Fruit fly (Drosophila melanogaster) Kc167 (cell line): ENCODE measurements around the gene CG12301.

ENCODE experiments used
- Myc ChIP-seq: fragments of >200 bp; optimal IDR thresholded peaks from 2 replicates; lab custom pipeline; 2017; ENCODE audit warnings: missing external identifiers
- Sin3A ChIP-seq: fragments of >200 bp; optimal IDR thresholded peaks from 2 replicates; lab custom pipeline; 2018; ENCODE audit warnings: missing external identifiers
- h ChIP-seq: fragments of >200 bp; optimal IDR thresholded peaks from 3 replicates; lab custom pipeline; 2018; ENCODE audit warnings: missing external identifiers
- insv ChIP-seq: fragments of >200 bp; optimal IDR thresholded peaks from 3 replicates; lab custom pipeline; 2018; ENCODE audit warnings: missing external identifiers
- psq ChIP-seq: fragments of >200 bp; optimal IDR thresholded peaks from 2 replicates; lab custom pipeline; 2017; ENCODE audit warnings: missing external identifiers
- ttk ChIP-seq: sonication (Bioruptor generic); optimal IDR thresholded peaks from 2 replicates; lab custom pipeline; 2017; ENCODE audit warnings: missing external identifiers

CG12301 gene

DNA sequence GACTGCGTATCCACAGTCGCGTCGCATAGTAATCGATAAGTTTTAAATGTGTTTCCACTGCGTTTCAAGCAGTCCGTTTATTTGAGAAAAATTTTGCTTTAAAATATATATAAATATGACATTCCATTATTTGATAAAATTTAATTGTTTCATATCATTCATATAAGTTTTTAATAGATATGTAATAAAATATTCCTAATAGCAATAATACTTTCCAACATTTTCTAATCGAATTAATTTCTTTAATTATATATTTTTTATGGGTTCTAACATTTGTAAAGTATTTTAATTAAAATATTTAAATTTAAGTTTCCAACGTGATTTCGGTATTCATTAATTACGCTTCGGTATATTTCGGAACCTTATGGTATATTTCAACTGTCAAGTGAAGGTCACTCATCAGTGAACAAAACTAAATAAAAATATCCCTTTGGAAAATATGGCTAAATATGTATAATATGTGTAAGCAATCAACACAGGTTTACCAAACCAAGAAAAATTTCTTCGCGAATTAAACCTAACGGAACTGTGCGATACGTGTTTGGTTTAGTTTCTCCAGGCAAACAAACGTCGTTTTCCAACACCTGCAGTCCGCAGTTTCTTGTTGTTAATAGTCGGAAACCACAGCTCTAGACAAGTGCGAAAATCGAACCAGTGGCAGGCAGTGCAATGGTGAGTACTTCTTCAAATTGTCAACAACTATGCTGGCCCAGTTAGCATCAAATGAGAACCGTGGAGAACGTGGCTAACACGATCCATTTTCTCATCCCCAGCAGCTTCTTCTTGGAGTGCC is 17.3 kb upstream of the CG12301 start, which contains the start of the genes CG7739 and SCCRO:
TSS of gene CG7739 (minus strand) at position 8 of the 793 bp plus-strand sequence.
TSS of gene SCCRO (plus strand) at position 370 of the 793 bp plus-strand sequence.
- TF ChIP-seq insv (lab: Kevin White, UChicago) (no peak), Myc (lab: Kevin White, UChicago) (no peak), Sin3A (lab: Kevin White, UChicago) (no peak), psq (lab: Kevin White, UChicago) (no peak), ttk (no peak), h (no peak)

DNA sequence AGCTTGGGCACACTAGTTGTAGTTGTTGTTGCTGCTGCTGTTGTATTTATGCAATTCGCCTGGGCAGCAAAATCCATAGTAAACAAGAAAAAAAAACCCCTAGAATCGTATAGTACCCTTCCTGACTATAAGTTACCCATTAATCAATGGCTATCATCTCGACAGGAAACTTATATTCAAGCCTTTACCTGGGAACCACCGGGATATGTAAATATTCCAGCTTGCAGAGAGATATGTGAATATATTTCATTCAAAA is 16.8 kb upstream of the CG12301 start:
- TF ChIP-seq Myc (lab: Kevin White, UChicago) = no peak
- TF ChIP-seq psq (lab: Kevin White, UChicago) = no peak
- no peak for TF ChIP-seq ttk
- TF ChIP-seq h = no peak
- TF ChIP-seq insv (lab: Kevin White, UChicago) = no peak
- TF ChIP-seq Sin3A (lab: Kevin White, UChicago) = no peak

DNA sequence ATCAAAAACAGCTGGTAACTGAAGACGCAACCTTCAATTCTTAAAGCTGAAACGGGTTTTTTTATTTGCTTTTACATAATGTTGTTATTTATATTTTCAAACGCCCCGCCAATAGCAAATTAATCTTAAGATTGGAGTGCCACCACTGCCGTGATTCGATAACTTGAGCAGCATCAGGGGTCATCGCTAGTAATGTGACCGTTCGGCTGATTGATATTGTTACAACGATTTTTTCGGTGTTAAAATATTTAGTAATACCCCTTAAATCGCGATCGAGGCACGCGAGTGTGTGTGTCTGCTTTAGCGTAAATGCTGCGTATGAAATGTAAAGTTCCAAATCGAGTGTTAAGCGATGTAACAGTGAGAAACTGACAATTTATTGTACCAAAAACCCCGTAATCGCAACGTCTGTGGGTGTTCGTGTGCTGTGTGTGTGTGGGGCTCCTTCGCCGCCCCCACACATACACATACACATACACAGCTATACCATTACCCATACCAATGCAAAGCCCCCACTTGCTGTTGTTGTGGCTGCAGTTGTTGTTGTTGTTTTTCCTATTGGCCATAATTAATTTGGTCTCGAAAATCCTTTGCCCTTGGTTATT is 14.7 kb upstream of the CG12301 start, which contains the start of gene dop:
TSS of gene dop (plus strand) at position 185 of the 605 bp plus-strand sequence.
- no peak for TF ChIP-seq h
- TF ChIP-seq psq (lab: Kevin White, UChicago) = no peak
- no peak for TF ChIP-seq insv (lab: Kevin White, UChicago)
- no peak for TF ChIP-seq ttk
- TF ChIP-seq Sin3A (lab: Kevin White, UChicago) = no peak
- TF ChIP-seq Myc (lab: Kevin White, UChicago) = no peak

DNA sequence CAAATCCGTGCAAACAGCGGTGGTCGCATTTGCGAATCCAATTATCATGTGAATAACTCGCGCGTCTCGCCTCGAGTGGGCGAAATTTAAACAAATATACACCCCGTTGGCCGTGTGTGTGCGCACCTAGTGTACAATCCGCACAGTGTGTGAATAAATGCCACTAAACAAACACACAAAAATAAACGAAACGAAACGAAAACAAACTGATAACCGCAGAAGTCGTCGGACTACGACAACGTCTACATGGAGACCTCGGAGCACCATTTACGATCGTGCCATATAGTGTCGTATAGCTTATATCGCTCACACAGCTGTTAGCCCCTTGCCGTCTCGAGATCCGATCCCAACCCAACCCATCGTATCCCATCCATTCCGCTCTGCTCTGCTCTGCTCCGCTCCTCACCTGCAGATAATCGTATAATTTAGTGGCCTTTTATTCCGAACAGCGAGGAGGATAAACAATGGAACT is 14.1 kb upstream of the CG12301 start:
- TF ChIP-seq h (no peak), ttk (no peak), Sin3A (lab: Kevin White, UChicago) (no peak), insv (lab: Kevin White, UChicago) (no peak), psq (lab: Kevin White, UChicago) (no peak), Myc (lab: Kevin White, UChicago) (no peak)

DNA sequence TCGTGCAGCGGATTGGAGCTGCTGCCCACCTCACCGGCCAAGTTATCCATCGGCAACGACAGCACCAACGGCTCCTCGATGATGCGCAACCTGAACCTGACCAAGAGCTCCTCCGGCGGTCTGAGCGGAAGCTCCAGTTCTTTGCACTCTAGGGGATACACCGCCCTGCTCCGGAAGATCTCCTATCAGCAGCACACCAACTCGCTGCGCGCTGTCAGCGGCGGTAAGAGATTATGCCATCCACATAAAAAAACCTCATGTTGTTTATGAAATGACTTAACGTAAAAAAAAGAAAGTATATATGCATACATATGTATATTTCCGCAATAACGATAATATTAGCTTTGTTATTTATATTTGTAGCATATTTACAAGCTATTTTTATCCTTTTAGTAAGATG is 11.9 kb upstream of the CG12301 start:
- TF ChIP-seq psq (lab: Kevin White, UChicago) = no peak
- no peak for TF ChIP-seq insv (lab: Kevin White, UChicago)
- TF ChIP-seq h = no peak
- TF ChIP-seq Sin3A (lab: Kevin White, UChicago) = no peak
- TF ChIP-seq ttk = no peak
- TF ChIP-seq Myc (lab: Kevin White, UChicago) = no peak

DNA sequence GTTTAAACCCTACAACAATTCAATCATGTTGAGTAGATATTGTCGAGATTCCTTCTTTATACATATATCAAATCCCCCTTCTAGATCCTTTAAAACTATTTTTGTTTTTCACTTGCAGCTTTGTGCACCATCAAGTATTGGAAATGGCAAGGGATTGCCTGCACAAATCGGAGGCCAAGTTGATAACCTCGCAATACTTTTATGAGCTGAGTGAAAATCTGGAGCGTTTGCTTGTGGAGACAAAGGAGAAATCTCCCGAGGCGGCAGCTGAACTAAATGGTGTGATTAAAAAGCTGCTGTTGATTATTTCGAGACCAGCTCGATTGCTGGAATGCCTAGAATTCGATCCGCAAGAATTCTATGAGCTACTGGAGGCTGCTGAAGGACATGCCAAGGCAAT is 10.0 kb upstream of the CG12301 start:
- TF ChIP-seq Myc (lab: Kevin White, UChicago) (no peak), insv (lab: Kevin White, UChicago) (no peak), Sin3A (lab: Kevin White, UChicago) (no peak), psq (lab: Kevin White, UChicago) (no peak), ttk (no peak), h (no peak)

DNA sequence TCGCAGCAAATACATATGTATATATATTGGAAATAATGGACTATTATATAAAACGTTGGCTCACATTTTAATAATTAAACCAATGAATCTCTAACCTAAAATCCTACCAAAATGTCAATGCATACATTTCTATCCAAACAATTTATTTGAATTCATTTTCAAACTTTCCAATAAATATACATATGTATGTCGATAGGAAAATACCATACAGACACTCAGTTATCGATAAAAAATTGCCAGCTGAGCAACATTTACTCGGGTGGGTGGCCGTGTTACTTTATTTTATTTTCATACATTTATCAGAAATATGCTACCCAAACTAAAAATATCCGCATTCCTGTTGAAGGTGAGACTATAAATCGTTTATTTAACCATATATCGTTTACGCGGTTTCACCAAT is 4.2 kb upstream of the CG12301 start, which contains the start of gene Ufsp2:
TSS of gene Ufsp2 (plus strand) at position 214 of the 400 bp plus-strand sequence.
- no peak for TF ChIP-seq Myc (lab: Kevin White, UChicago)
- no peak for TF ChIP-seq insv (lab: Kevin White, UChicago)
- TF ChIP-seq ttk = no peak
- TF ChIP-seq psq (lab: Kevin White, UChicago) = no peak
- TF ChIP-seq h = no peak
- no peak for TF ChIP-seq Sin3A (lab: Kevin White, UChicago)

DNA sequence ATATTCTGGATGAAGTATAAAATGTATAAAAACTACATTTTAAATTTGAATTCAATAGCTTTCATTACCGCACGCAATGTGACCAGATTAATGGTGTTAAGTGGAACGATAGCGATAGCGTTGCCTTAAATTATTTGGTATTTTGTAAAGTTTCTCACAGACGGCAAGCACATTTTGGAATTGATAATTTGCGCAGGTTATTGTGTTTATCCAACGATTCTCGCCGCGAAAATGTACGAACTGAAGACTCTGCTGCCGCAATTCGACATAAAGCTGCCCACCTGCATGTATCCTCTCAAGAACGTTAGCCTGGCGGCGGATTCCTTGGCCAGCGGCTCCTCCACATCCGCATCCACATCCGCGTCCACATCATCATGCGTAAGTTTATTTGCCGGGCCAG is 2.9 kb downstream of the CG12301 start, which contains the start of gene AIMP2:
TSS of gene AIMP2 (plus strand) at position 135 of the 400 bp plus-strand sequence.
- TF ChIP-seq insv (lab: Kevin White, UChicago) = no peak
- TF ChIP-seq h = no peak
- no peak for TF ChIP-seq psq (lab: Kevin White, UChicago)
- TF ChIP-seq Myc (lab: Kevin White, UChicago) = no peak
- TF ChIP-seq Sin3A (lab: Kevin White, UChicago) = no peak
- TF ChIP-seq ttk = no peak

DNA sequence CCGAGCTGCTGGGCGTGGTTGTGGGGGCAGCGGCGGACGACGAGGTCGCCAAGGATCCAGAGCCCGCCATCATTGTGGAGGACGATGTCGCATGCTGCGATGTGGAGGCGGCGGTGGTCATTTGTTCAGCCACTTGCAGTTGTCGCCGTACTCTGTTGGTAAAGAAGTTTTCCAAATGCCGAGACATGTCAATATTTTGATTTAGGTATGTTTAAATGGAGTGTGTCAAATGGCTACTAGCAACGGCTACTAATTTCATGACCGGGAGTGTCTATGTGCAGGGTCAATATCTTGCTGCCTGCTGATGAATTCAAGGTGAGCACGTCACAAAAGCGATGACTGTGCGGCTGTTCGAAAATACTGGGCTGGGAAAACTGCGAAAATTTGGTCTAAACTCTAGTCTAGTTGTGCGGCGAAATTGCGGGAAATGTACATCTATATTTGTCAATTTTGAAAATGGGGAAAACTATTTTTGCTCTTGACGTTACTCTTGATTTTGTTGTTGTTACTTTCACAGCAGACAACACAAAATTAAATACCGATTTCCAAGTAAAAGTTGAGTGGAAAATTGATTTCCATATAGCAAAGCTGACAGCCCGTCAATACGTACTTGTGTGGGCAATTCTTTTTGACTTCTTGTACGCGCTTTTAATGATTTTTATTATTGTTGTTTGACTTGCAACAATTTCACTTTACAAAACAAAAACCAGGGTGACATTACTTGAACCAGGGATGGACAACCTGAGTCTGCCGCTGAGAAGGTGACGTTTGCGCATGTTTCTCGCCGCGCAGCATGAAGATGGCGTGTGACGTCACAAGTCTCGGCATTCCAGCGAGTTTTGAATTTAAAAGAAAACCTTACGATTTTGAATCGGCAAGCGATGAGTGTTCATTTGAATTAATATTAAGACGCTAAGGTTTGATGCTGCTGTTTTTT is 7.1 kb downstream of the CG12301 start, which contains the start of gene CG7656:
TSS of gene CG7656 (minus strand) at position 731 of the 937 bp plus-strand sequence.
- TF ChIP-seq h (no peak), psq (lab: Kevin White, UChicago) (no peak), Sin3A (lab: Kevin White, UChicago) (no peak), insv (lab: Kevin White, UChicago) (no peak), ttk (no peak), Myc (lab: Kevin White, UChicago) (no peak)

DNA sequence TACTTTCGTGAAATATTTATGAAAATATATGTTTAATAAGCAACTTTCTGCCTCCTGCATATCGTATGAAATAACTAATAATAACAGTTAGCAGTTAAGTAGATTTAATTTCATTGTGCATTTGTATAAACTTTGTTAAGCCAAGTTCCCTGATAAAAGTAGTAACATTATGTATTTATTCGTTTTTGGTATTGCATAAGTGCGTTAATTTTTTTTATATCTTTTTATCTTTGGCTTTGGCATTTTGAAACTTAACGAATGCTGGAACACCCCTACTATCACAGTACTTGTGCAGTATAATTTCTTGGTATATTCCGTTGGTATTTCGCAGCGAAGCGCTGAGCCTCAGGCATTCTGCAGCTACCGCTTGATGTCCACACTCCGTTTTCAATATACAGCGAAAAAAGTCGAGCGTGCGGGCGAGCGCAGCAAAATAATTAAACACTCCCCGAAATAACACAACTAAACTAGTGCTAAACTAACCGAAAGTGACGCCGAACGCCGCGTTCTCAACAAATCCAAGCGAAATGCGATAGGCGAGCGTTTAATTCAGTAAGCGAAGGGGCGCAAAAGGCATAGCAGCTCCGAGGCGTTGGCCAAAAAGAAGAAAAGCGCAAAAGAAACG is 8.0 kb downstream of the CG12301 start, which contains the start of gene RhoGAP71E:
TSS of gene RhoGAP71E (plus strand) at position 347 of the 625 bp plus-strand sequence.
- no peak for TF ChIP-seq Sin3A (lab: Kevin White, UChicago)
- no peak for TF ChIP-seq ttk
- TF ChIP-seq h = no peak
- no peak for TF ChIP-seq insv (lab: Kevin White, UChicago)
- no peak for TF ChIP-seq psq (lab: Kevin White, UChicago)
- TF ChIP-seq Myc (lab: Kevin White, UChicago) = no peak
